Worm (Caenorhabditis elegans) whole organism, L1 larva: Measurements from ENCODE around the gene Y48A6B.3.

ENCODE experiments used
- C16A3.4 ChIP-seq: fragments of 150-350 bp; optimal IDR thresholded peaks from 2 replicates; lab custom pipeline; 2014; ENCODE audit warnings: missing biosample characterization, missing genetic modification characterization
- F16B12.6 ChIP-seq: fragments of 150-350 bp; optimal IDR thresholded peaks from 2 replicates; lab custom pipeline; 2014; ENCODE audit warnings: missing biosample characterization, missing genetic modification characterization
- Y116A8C.19 ChIP-seq: sonication (generic microtip); optimal IDR thresholded peaks from 2 replicates; lab custom pipeline; 2016; ENCODE audit warnings: missing compliant biosample characterization, missing genetic modification characterization, borderline replicate concordance
- aha-1 ChIP-seq: fragments of 150-350 bp; optimal IDR thresholded peaks from 2 replicates; lab custom pipeline; 2014; ENCODE audit warnings: missing biosample characterization, missing genetic modification characterization
- alr-1 ChIP-seq: fragments of 200-800 bp; sonication (Bioruptor generic); optimal IDR thresholded peaks from 2 replicates; lab custom pipeline; 2018; ENCODE audit warnings: borderline replicate concordance, mild to moderate bottlenecking, missing genetic modification characterization, missing compliant biosample characterization
- ama-1 ChIP-seq: fragments of 150-350 bp; optimal IDR thresholded peaks from 2 replicates; lab custom pipeline; 2014
- blmp-1 ChIP-seq: fragments of 150-350 bp; optimal IDR thresholded peaks from 2 replicates; lab custom pipeline; 2014; ENCODE audit warnings: missing biosample characterization, missing genetic modification characterization
- ceh-63 ChIP-seq: fragments of 200-800 bp; sonication (Bioruptor generic); optimal IDR thresholded peaks from 2 replicates; lab custom pipeline; 2018; ENCODE audit warnings: mild to moderate bottlenecking, missing genetic modification characterization, missing compliant biosample characterization
- ceh-82 ChIP-seq, 3 experiments: fragments of 150-350 bp in 1 of 3; sonication (generic microtip) in 2 of 3; optimal IDR thresholded peaks; 2 replicates each; lab custom pipeline; 2014 to 2017; ENCODE audit warnings: missing biosample characterization in 3 of 3, missing genetic modification characterization in 3 of 3
- ceh-90 ChIP-seq: sonication (generic microtip); optimal IDR thresholded peaks from 2 replicates; lab custom pipeline; 2016; ENCODE audit warnings: missing genetic modification characterization, missing compliant biosample characterization
- dsc-1 ChIP-seq: sonication (generic microtip); optimal IDR thresholded peaks from 2 replicates; lab custom pipeline; 2016; ENCODE audit warnings: mild to moderate bottlenecking, missing genetic modification characterization, missing compliant biosample characterization
- efl-1 ChIP-seq, 4 experiments: fragments of 150-350 bp; optimal IDR thresholded peaks in 3 of 4; peaks in 1 of 4; 1 replicate in 1 of 4; 2 replicates in 3 of 4; lab custom pipeline; 2014; ENCODE audit warnings: missing biosample characterization in 2 of 4, missing genetic modification characterization in 2 of 4, missing genetic modification reagents in 2 of 4
- egl-13 ChIP-seq: sonication (generic microtip); optimal IDR thresholded peaks from 2 replicates; lab custom pipeline; 2016; ENCODE audit warnings: missing genotype, missing genetic modification reagents, missing genetic modification characterization, missing compliant biosample characterization
- egl-27 ChIP-seq, 2 experiments: fragments of 150-350 bp in 1 of 2; sonication (generic microtip); optimal IDR thresholded peaks; 3 replicates each; lab custom pipeline; 2017 to 2018; ENCODE audit warnings: missing biosample characterization in 2 of 2, missing genetic modification characterization in 2 of 2, missing genetic modification reagents in 2 of 2
- elt-2 ChIP-seq: sonication (generic microtip); optimal IDR thresholded peaks from 2 replicates; lab custom pipeline; 2016; ENCODE audit warnings: missing genetic modification characterization, mild to moderate bottlenecking, inconsistent platforms, missing compliant biosample characterization, missing genetic modification reagents
- fkh-4 ChIP-seq: sonication (generic microtip); optimal IDR thresholded peaks from 2 replicates; lab custom pipeline; 2016; ENCODE audit warnings: missing compliant biosample characterization, missing genetic modification characterization, borderline replicate concordance
- fkh-8 ChIP-seq: sonication (generic microtip); optimal IDR thresholded peaks from 2 replicates; lab custom pipeline; 2016; ENCODE audit warnings: mild to moderate bottlenecking, missing genetic modification characterization, missing compliant biosample characterization
- jun-1 ChIP-seq: fragments of 150-350 bp; optimal IDR thresholded peaks from 2 replicates; lab custom pipeline; 2014; ENCODE audit warnings: missing biosample characterization, missing genetic modification reagents, missing genetic modification characterization
- lin-13 ChIP-seq: fragments of 150-350 bp; optimal IDR thresholded peaks from 2 replicates; lab custom pipeline; 2014; ENCODE audit warnings: missing biosample characterization, missing genetic modification reagents, missing genetic modification characterization
- lin-14 ChIP-seq: fragments of 200-800 bp; sonication (Bioruptor generic); optimal IDR thresholded peaks from 2 replicates; lab custom pipeline; 2018; ENCODE audit warnings: mild to moderate bottlenecking, missing genetic modification characterization, moderate library complexity, missing compliant biosample characterization
- lin-35 ChIP-seq, 2 experiments: fragments of 150-350 bp; optimal IDR thresholded peaks; 2 replicates each; lab custom pipeline; 2014; ENCODE audit warnings: missing biosample characterization in 2 of 2, missing genetic modification characterization in 2 of 2, missing genetic modification reagents in 2 of 2
- lir-3 ChIP-seq: sonication (generic microtip); optimal IDR thresholded peaks from 2 replicates; lab custom pipeline; 2016; ENCODE audit warnings: mild to moderate bottlenecking, missing genetic modification characterization, moderate library complexity, missing compliant biosample characterization; ENCODE audit not compliant: poor library complexity
- lsy-2 ChIP-seq, 2 experiments: fragments of 150-350 bp; optimal IDR thresholded peaks; 2 replicates each; lab custom pipeline; 2014; ENCODE audit warnings: missing biosample characterization in 2 of 2, missing genetic modification characterization in 2 of 2
- mab-9 ChIP-seq: fragments of 200-800 bp; sonication (Bioruptor generic); IDR thresholded peaks from 2 replicates; pipeline ENCODE4 v1.3.6; 2022; ENCODE audit warnings: missing genetic modification reagents, missing genetic modification characterization, missing compliant biosample characterization
- mef-2 ChIP-seq: fragments of 150-350 bp; optimal IDR thresholded peaks from 2 replicates; lab custom pipeline; 2014; ENCODE audit warnings: missing biosample characterization, missing genetic modification characterization
- mep-1 ChIP-seq: fragments of 150-350 bp; optimal IDR thresholded peaks from 2 replicates; lab custom pipeline; 2014; ENCODE audit warnings: missing biosample characterization, missing genetic modification characterization
- nhr-11 ChIP-seq: fragments of 150-350 bp; optimal IDR thresholded peaks from 2 replicates; lab custom pipeline; 2014; ENCODE audit warnings: missing biosample characterization, missing genetic modification characterization
- nhr-12 ChIP-seq: sonication (generic microtip); optimal IDR thresholded peaks from 2 replicates; lab custom pipeline; 2017; ENCODE audit warnings: missing biosample characterization, missing genetic modification characterization
- nhr-28 ChIP-seq: fragments of 150-350 bp; optimal IDR thresholded peaks from 2 replicates; lab custom pipeline; 2014; ENCODE audit warnings: missing biosample characterization, missing genetic modification characterization
- nhr-47 ChIP-seq: sonication (generic microtip); optimal IDR thresholded peaks from 2 replicates; lab custom pipeline; 2016; ENCODE audit warnings: mild to moderate bottlenecking, missing genetic modification characterization, moderate library complexity, missing compliant biosample characterization
- nhr-76 ChIP-seq: sonication (generic microtip); optimal IDR thresholded peaks from 2 replicates; lab custom pipeline; 2017; ENCODE audit warnings: missing biosample characterization, missing genetic modification characterization
- nhr-84 ChIP-seq: sonication (generic microtip); optimal IDR thresholded peaks from 2 replicates; lab custom pipeline; 2017; ENCODE audit warnings: missing biosample characterization, missing genetic modification characterization
- nhr-85 ChIP-seq: sonication (generic microtip); peaks from one replicate; lab custom pipeline; 2016; ENCODE audit warnings: missing genetic modification characterization, inconsistent platforms, missing compliant biosample characterization
- pag-3 ChIP-seq: sonication (generic microtip); optimal IDR thresholded peaks from 2 replicates; lab custom pipeline; 2017; ENCODE audit warnings: missing genetic modification characterization, mild to moderate bottlenecking, missing compliant biosample characterization, antibody characterized with exemption, borderline replicate concordance; ENCODE audit not compliant: insufficient read depth
- pqm-1 ChIP-seq: sonication (generic microtip); optimal IDR thresholded peaks from 3 replicates; lab custom pipeline; 2017; ENCODE audit warnings: missing biosample characterization, missing genetic modification characterization
- rnt-1 ChIP-seq: sonication (generic microtip); optimal IDR thresholded peaks from 2 replicates; lab custom pipeline; 2016; ENCODE audit warnings: mild to moderate bottlenecking, missing genetic modification characterization, moderate library complexity, missing compliant biosample characterization
- skn-1 ChIP-seq: fragments of 150-350 bp; optimal IDR thresholded peaks from 2 replicates; lab custom pipeline; 2014; ENCODE audit warnings: missing biosample characterization, missing genetic modification characterization
- snpc-4 ChIP-seq: fragments of 150-350 bp; optimal IDR thresholded peaks from 2 replicates; lab custom pipeline; 2014; ENCODE audit warnings: missing biosample characterization, missing genetic modification characterization
- sox-4 ChIP-seq: sonication (generic microtip); optimal IDR thresholded peaks from 2 replicates; lab custom pipeline; 2016; ENCODE audit warnings: missing genetic modification characterization, missing compliant biosample characterization
- tbx-2 ChIP-seq: sonication (generic microtip); optimal IDR thresholded peaks from 2 replicates; lab custom pipeline; 2016; ENCODE audit warnings: missing genetic modification characterization, missing compliant biosample characterization
- unc-62 ChIP-seq: fragments of 150-350 bp; optimal IDR thresholded peaks from 2 replicates; lab custom pipeline; 2014; ENCODE audit warnings: missing biosample characterization, missing genetic modification reagents, missing genetic modification characterization
- unc-98 ChIP-seq: fragments of 200-800 bp; sonication (Bioruptor generic); IDR thresholded peaks from 2 replicates; pipeline ENCODE4 v1.3.6; 2022; ENCODE audit warnings: missing genetic modification characterization, missing compliant biosample characterization
- xbp-1 ChIP-seq: sonication (generic microtip); optimal IDR thresholded peaks from 2 replicates; lab custom pipeline; 2016; ENCODE audit warnings: missing genetic modification characterization, missing compliant biosample characterization
- zag-1 ChIP-seq: fragments of 150-350 bp; optimal IDR thresholded peaks from 2 replicates; lab custom pipeline; 2014; ENCODE audit warnings: missing biosample characterization, missing genetic modification characterization
- ztf-4 ChIP-seq: fragments of 150-350 bp; optimal IDR thresholded peaks from 2 replicates; lab custom pipeline; 2014; ENCODE audit warnings: missing biosample characterization, missing genetic modification characterization

The Y48A6B.3 gene

DNA sequence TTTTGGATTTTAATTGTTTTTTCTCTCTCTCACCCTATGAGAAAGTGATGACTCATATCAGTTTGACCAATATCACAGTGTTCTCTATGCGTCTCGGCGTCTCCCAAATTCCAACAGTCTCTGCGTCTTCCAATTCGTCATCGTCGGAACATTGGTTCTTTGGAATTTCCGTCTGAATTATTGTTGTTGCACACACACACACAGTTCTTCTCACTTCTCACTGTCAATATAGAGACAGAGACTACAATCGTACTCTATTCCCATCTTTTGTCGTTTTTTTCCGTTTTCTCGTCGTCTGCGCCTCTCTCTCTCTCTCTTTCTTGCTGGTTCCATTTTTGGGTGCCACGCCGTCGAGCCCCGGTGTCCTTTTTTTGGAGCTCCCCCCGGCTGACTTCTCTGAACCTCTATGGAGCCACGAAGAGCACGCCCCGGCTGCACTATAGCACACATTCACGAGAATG is 42.7 kb downstream of the Y48A6B.3 start:
- TF ChIP-seq lin-14 = peak; percentile 63
- TF ChIP-seq ceh-63 (GFP tag; lab: Kevin White, UChicago) = no peak
- TF ChIP-seq efl-1 (optimal IDR thresholded peaks at IDR 0.05; lab: Kevin White, UChicago) = no peak
- peak in 1 of 2 experiments; percentile 58 for TF ChIP-seq efl-1 (GFP tag; optimal IDR thresholded peaks at IDR 0.05 in 1 of 2; lab: Kevin White, UChicago)
- no peak for TF ChIP-seq rnt-1 (tag; lab: Kevin White, UChicago)
- TF ChIP-seq, all 84 proteins: peak for 2

ce11 chrIII:11053603-11054002 is 45.6 kb downstream of the Y48A6B.3 start:
- TF ChIP-seq blmp-1 (tag; lab: Kevin White, UChicago) = no peak
- TF ChIP-seq lin-13 (GFP tag; lab: Kevin White, UChicago) = no peak
- no peak for TF ChIP-seq sox-4
- no peak for TF ChIP-seq mab-9
- no peak for TF ChIP-seq rnt-1 (tag; lab: Kevin White, UChicago)
- no peak for TF ChIP-seq lir-3 (tag; lab: Kevin White, UChicago)

ce11 chrIII:11054032-11054431 is 46.0 kb downstream of the Y48A6B.3 start:
- no peak for TF ChIP-seq F16B12.6 (tag; lab: Kevin White, UChicago)
- TF ChIP-seq aha-1 (tag; lab: Kevin White, UChicago) = no peak
- TF ChIP-seq mef-2 (tag; lab: Kevin White, UChicago) = no peak
- no peak for TF ChIP-seq fkh-4 (tag; lab: Kevin White, UChicago)
- no peak for TF ChIP-seq rnt-1 (tag; lab: Kevin White, UChicago)
- TF ChIP-seq egl-27 (tag; optimal IDR thresholded peaks at IDR 0.05; lab: Kevin White, UChicago) = no peak
- TF ChIP-seq dsc-1 (tag; lab: Kevin White, UChicago) = no peak
- no peak for TF ChIP-seq pqm-1 (tag; lab: Kevin White, UChicago)
- TF ChIP-seq ceh-82 (tag; optimal IDR thresholded peaks at IDR 0.05; lab: Kevin White, UChicago) = no peak
- no peak for TF ChIP-seq jun-1 (tag; lab: Kevin White, UChicago)
- no peak for TF ChIP-seq alr-1
- no peak for TF ChIP-seq unc-98
- TF ChIP-seq ztf-4 = no peak
- no peak for TF ChIP-seq ceh-90
- no peak for TF ChIP-seq skn-1 (tag; lab: Kevin White, UChicago)
- TF ChIP-seq unc-62 (GFP tag; lab: Kevin White, UChicago) = no peak
- TF ChIP-seq snpc-4 (tag; lab: Kevin White, UChicago) = no peak
- TF ChIP-seq lin-35 (GFP tag; optimal IDR thresholded peaks at IDR 0.05; lab: Kevin White, UChicago) = no peak
- TF ChIP-seq nhr-76 (tag; lab: Kevin White, UChicago) = no peak

ce11 chrIII:11054532-11055265 is 46.7 kb downstream of the Y48A6B.3 start:
- TF ChIP-seq lsy-2 (tag; optimal IDR thresholded peaks at IDR 0.05; lab: Kevin White, UChicago) = peak; percentile 37 to 70
- no peak for TF ChIP-seq skn-1 (tag; lab: Kevin White, UChicago)
- peak; percentile 20 for TF ChIP-seq C16A3.4
- no peak for TF ChIP-seq alr-1
- TF ChIP-seq blmp-1 (tag; lab: Kevin White, UChicago) = peak; percentile 87
- peak; percentile 45 for TF ChIP-seq mep-1 (tag; lab: Kevin White, UChicago)
- peak; percentile 12 for TF ChIP-seq lin-13 (GFP tag; lab: Kevin White, UChicago)
- peak; percentile 22 to 66 (median 54) for TF ChIP-seq ceh-82 (tag; optimal IDR thresholded peaks at IDR 0.05; lab: Kevin White, UChicago)
- no peak for TF ChIP-seq Y116A8C.19 (tag; lab: Kevin White, UChicago)
- no peak for TF ChIP-seq zag-1 (tag; lab: Kevin White, UChicago)
- TF ChIP-seq nhr-47 (tag; lab: Kevin White, UChicago) = peak; percentile 72
- no peak for TF ChIP-seq elt-2
- TF ChIP-seq ama-1 (lab: Kevin White, UChicago) = no peak
- TF ChIP-seq jun-1 (tag; lab: Kevin White, UChicago) = peak; percentile 54
- peak; percentile 41 for TF ChIP-seq ztf-4
- peak; percentile 53 for TF ChIP-seq tbx-2
- no peak for TF ChIP-seq egl-13 (tag; lab: Kevin White, UChicago)
- no peak for TF ChIP-seq nhr-12 (tag; lab: Kevin White, UChicago)
- TF ChIP-seq nhr-85 (tag; lab: Kevin White, UChicago) = peak; percentile 63
- TF ChIP-seq nhr-11 (tag; lab: Kevin White, UChicago) = no peak
- TF ChIP-seq fkh-8 = peak; percentile 70
- peak; percentile 49 for TF ChIP-seq pag-3 (tag; lab: Kevin White, UChicago)
- no peak for TF ChIP-seq nhr-28 (tag; lab: Kevin White, UChicago)
- no peak for TF ChIP-seq egl-27 (tag; optimal IDR thresholded peaks at IDR 0.05; lab: Kevin White, UChicago)
- TF ChIP-seq xbp-1 (tag; lab: Kevin White, UChicago) = peak; percentile 77
- TF ChIP-seq nhr-84 (tag; lab: Kevin White, UChicago) = no peak
- no peak for TF ChIP-seq ceh-90
